Worm (Caenorhabditis elegans): ENCODE measurements around the gene R13A5.10.

Gene R13A5.10

DNA sequence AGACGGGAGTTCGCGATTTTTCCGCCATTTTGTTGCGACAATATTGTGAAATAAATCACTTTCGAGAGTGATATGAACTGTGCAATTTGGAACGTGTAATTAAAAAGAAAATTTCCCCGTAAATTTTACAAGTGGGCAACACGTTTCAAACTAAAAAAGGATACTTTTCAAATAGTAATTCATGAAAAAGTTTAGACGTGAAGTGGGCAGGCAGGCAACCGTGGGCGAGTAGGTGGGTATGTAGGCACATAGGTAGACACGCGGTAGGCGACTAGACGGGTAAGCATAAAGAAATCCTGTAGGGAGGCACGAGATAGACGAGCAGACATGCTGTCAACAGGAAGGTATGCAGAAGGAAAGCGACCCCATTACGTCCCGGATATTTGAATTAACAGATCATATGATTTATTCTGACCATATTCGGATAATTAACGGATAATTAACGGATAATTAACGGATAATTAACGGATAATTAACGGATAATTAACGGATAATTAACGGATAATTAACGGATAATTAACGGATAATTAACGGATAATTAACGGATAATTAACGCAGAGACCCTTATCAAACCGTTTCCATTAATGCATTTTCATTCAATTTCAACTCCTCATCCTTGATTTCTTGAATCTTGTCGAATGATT, 10.6 kb upstream of the R13A5.10 start, which contains the start of gene R13A5.11:
R13A5.11 (minus strand) TSS at position 51 of the 644 bp plus-strand sequence.
- TF ChIP-seq daf-19 (GFP tag; conservative IDR thresholded peaks at IDR 0.05) (no peak), duxl-1 (tag; optimal IDR thresholded peaks at IDR 0.05; ENCODE audit: poor library complexity) (no peak), R02D3.7 (tag; optimal IDR thresholded peaks at IDR 0.05) (no peak), Y48G9A.11 (GFP tag; IDR thresholded peaks at IDR 0.05) (no peak), ceh-62 (tag; optimal IDR thresholded peaks at IDR 0.05) (no peak)

DNA sequence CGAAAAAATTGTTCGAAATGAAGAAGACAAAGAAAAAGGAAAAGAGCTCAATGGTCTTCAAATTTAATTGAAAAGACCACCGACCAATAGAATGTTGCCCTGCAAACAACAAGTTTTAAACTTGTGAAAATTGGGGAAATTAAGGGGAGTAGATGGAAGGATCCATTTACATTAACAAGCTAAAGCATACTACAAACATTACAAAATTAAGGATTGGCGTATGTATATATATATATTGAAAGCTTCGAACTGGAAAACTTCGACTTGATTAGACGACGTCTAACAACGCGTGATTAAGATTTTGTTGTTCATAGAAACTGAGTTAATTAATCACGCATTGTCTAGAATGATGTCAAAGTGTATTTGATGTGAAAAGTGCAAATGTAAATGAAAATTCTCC, 5.4 kb upstream of the R13A5.10 start, which contains the start of gene R13A5.15:
R13A5.15 (minus strand) TSS at position 101 of the 400 bp plus-strand sequence.
- TF ChIP-seq spr-3 (GFP tag; optimal IDR thresholded peaks at IDR 0.05) = no peak
- no peak for TF ChIP-seq lin-15B (tag; optimal IDR thresholded peaks at IDR 0.05)
- TF ChIP-seq attf-4 (tag; optimal IDR thresholded peaks at IDR 0.05) = no peak
- no peak for TF ChIP-seq madf-9 (GFP tag; conservative IDR thresholded peaks at IDR 0.05)
- no peak for TF ChIP-seq unc-62 (GFP tag; optimal IDR thresholded peaks at IDR 0.05 in 1 of 2)
- no peak for TF ChIP-seq unc-62 (tag; optimal IDR thresholded peaks at IDR 0.05)
- no peak for TF ChIP-seq ztf-11 (tag; optimal IDR thresholded peaks at IDR 0.05)
- no peak for TF ChIP-seq F49E8.2 (tag; optimal IDR thresholded peaks at IDR 0.05; ENCODE audit: borderline replicate concordance)
- no peak for TF ChIP-seq nhr-42 (GFP tag; IDR thresholded peaks at IDR 0.05)
- no peak for TF ChIP-seq ZK546.5 (tag; optimal IDR thresholded peaks at IDR 0.05)
- no peak for TF ChIP-seq ceh-62 (tag; optimal IDR thresholded peaks at IDR 0.05)
- no peak for TF ChIP-seq ceh-44 (GFP tag; IDR thresholded peaks at IDR 0.05)
- TF ChIP-seq nhr-237 (tag; optimal IDR thresholded peaks at IDR 0.05) = no peak

DNA sequence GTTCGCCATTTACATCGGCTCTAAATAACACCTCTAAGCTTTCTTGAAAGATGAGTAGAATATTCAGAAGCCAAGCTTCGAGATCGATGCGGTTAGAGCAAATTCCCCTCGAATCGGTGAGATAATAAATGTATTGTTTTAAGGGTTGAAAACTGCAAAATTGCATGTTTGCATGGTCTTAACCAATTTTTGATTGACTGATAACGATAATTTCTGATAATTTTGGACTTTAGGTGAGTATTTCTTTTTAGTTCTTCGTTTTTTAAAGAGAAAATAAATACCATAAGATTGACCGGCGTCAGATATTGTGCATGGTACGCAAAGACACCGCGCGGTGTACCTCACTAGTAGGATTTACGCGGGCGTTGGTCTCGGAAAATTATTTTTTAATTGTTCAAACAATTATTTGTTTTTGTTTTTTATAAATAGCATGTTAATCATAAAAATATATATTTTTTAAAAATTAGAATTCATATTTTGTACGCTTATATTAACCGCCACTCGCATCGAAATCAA, 1.4 kb upstream of the R13A5.10 start, which contains the start of gene cup-5:
cup-5 (plus strand) TSS at position 51 of the 516 bp plus-strand sequence.
- no peak for TF ChIP-seq ceh-82 (tag; optimal IDR thresholded peaks at IDR 0.05)
- peak; percentile 77 for TF ChIP-seq mes-2 (tag; optimal IDR thresholded peaks at IDR 0.05; ENCODE audit: poor library complexity, severe bottlenecking)
- no peak for TF ChIP-seq nhr-102 (tag; optimal IDR thresholded peaks at IDR 0.05)
- TF ChIP-seq dpl-1 (GFP tag; optimal IDR thresholded peaks at IDR 0.05) = peak; percentile 48
- TF ChIP-seq T20F7.1 (GFP tag; optimal IDR thresholded peaks at IDR 0.05) = peak; percentile 11
- TF ChIP-seq aly-2 (tag; optimal IDR thresholded peaks at IDR 0.05) = no peak
- TF ChIP-seq R02D3.7 (tag; optimal IDR thresholded peaks at IDR 0.05) = peak; percentile 79
- TF ChIP-seq pha-4 (GFP tag; IDR thresholded peaks at IDR 0.05) = no peak
- TF ChIP-seq pha-4 (tag; optimal IDR thresholded peaks at IDR 0.05) = peak; percentile 52

DNA sequence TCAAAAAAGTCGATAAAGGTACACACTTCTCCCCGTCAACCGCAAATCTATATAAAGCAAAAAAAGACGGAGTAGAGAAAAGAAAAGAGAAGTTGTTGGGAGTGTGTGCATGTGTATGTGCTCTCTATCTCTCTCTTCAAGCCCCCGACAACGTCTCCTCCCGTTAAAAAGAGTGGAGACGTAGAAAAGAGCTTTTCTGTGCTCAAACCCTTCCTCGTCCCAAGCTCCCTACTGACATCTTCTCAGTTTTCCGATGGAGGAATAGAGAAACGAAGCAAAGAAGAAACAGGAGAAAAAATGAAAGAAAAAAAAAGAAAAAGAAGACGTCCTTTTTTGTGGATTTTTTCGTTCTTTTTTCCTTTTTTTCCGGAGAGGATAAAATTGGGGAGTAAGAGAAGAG, 2.2 kb downstream of the R13A5.10 start:
- TF ChIP-seq ceh-82 (tag; optimal IDR thresholded peaks at IDR 0.05) (no peak), aha-1 (tag) (peak; percentile 97), Y105C5A.15 (GFP tag; IDR thresholded peaks at IDR 0.05) (no peak), ama-1 (optimal IDR thresholded peaks at IDR 0.05) (no peak), dmd-6 (GFP tag; IDR thresholded peaks at IDR 0.05) (no peak), daf-16 (GFP tag; optimal IDR thresholded peaks at IDR 0.05) (no peak), daf-16 (tag; optimal IDR thresholded peaks at IDR 0.05) (no peak), ces-1 (GFP tag; optimal IDR thresholded peaks at IDR 0.05) (no peak), gei-8 (GFP tag; optimal IDR thresholded peaks at IDR 0.05) (no peak), F37D6.2 (tag; optimal IDR thresholded peaks at IDR 0.05) (no peak), hmg-1.1 (GFP tag; IDR thresholded peaks at IDR 0.05) (peak; percentile 60), sdz-12 (GFP tag; optimal IDR thresholded peaks at IDR 0.05) (no peak), hlh-30 (tag; optimal IDR thresholded peaks at IDR 0.05; ENCODE audit: insufficient read depth) (peak; percentile 8), mdl-1 (tag; optimal IDR thresholded peaks at IDR 0.05) (peak in 1 of 2 experiments; percentile 3), rbr-2 (tag; optimal IDR thresholded peaks at IDR 0.05) (peak; percentile 52), zfp-3 (GFP tag; conservative IDR thresholded peaks at IDR 0.05) (no peak), mes-2 (tag; optimal IDR thresholded peaks at IDR 0.05; ENCODE audit: poor library complexity, severe bottlenecking) (peak; percentile 3), lsy-2 (tag; optimal IDR thresholded peaks at IDR 0.05) (peak; percentile 26 to 66), mep-1 (tag; optimal IDR thresholded peaks at IDR 0.05) (peak; percentile 62), skn-1 (tag; optimal IDR thresholded peaks at IDR 0.05) (no peak), mxl-2 (GFP tag; conservative IDR thresholded peaks at IDR 0.05) (no peak), dve-1 (tag; optimal IDR thresholded peaks at IDR 0.05; ENCODE audit: insufficient read depth) (no peak), nhr-6 (tag; optimal IDR thresholded peaks at IDR 0.05) (no peak), unc-62 (GFP tag; optimal IDR thresholded peaks at IDR 0.05 in 1 of 2) (peak in 1 of 2 experiments; percentile 91), unc-62 (tag; optimal IDR thresholded peaks at IDR 0.05) (no peak)

Data from whole organism, L4 larva.